Fruit fly (Drosophila melanogaster) whole organism, embryonic: ENCODE measurements around the gene CG10874.

Experiments
- Awh ChIP-seq: fragments of 200-800 bp; sonication (Bioruptor generic); IDR thresholded peaks from 2 replicates; pipeline ENCODE4, ENCODE4 v1.3.6; 2022; ENCODE audit warnings: missing biosample characterization, missing genetic modification characterization
- BtbVII ChIP-seq: fragments of 200-800 bp; sonication (Bioruptor generic); optimal IDR thresholded peaks from 3 replicates; lab custom pipeline; 2017; ENCODE audit warnings: missing biosample characterization, mild to moderate bottlenecking, missing genetic modification characterization
- CG10147 ChIP-seq: fragments of 200-800 bp; sonication (Bioruptor generic); optimal IDR thresholded peaks from 2 replicates; lab custom pipeline; 2019; ENCODE audit warnings: missing biosample characterization, mild to moderate bottlenecking, missing genetic modification characterization, moderate library complexity
- CG10543 ChIP-seq: fragments of 200-800 bp; sonication (Bioruptor generic); optimal IDR thresholded peaks from 3 replicates; lab custom pipeline; 2017; ENCODE audit warnings: missing biosample characterization, mild to moderate bottlenecking, missing genetic modification characterization, moderate library complexity
- CG12071 ChIP-seq: fragments of 200-800 bp; sonication (Bioruptor generic); optimal IDR thresholded peaks from 3 replicates; lab custom pipeline; 2018; ENCODE audit warnings: missing biosample characterization, mild to moderate bottlenecking, missing genetic modification characterization
- CG1233 ChIP-seq: fragments of 200-800 bp; sonication (Bioruptor generic); optimal IDR thresholded peaks from 4 replicates; lab custom pipeline; 2018; ENCODE audit warnings: missing biosample characterization, mild to moderate bottlenecking, missing genetic modification characterization
- CG12744 ChIP-seq: fragments of 200-800 bp; sonication (Bioruptor generic); optimal IDR thresholded peaks from 2 replicates; lab custom pipeline; 2016; ENCODE audit warnings: missing biosample characterization, missing genetic modification characterization
- CG14667 ChIP-seq: fragments of 200-800 bp; sonication (Bioruptor generic); IDR thresholded peaks from 2 replicates; pipeline ENCODE4 v1.3.6; 2022; ENCODE audit warnings: missing biosample characterization, missing genetic modification characterization
- CG15073 ChIP-seq: fragments of 200-800 bp; sonication (Bioruptor generic); optimal IDR thresholded peaks from 2 replicates; lab custom pipeline; 2016; ENCODE audit warnings: missing biosample characterization, missing genetic modification characterization
- CG18262 ChIP-seq: fragments of 200-800 bp; optimal IDR thresholded peaks from 3 replicates; lab custom pipeline; 2019; ENCODE audit warnings: missing biosample characterization, mild to moderate bottlenecking, missing genetic modification characterization, moderate library complexity
- CG2889 ChIP-seq: fragments of 200-800 bp; sonication (Bioruptor generic); IDR thresholded peaks from 3 replicates; pipeline ENCODE4 v1.3.6; 2022; ENCODE audit warnings: missing biosample characterization, missing genetic modification characterization
- CG4820 ChIP-seq: fragments of 200-800 bp; sonication (Bioruptor generic); optimal IDR thresholded peaks from 3 replicates; lab custom pipeline; 2016; ENCODE audit warnings: missing biosample characterization, missing genetic modification characterization
- CG7556 ChIP-seq: fragments of 200-800 bp; sonication (Bioruptor generic); optimal IDR thresholded peaks from 2 replicates; lab custom pipeline; 2017; ENCODE audit warnings: missing biosample characterization, mild to moderate bottlenecking, missing genetic modification characterization
- CG8290 ChIP-seq, 3 experiments: fragments of 200-800 bp; sonication (Bioruptor generic); optimal IDR thresholded peaks; 2 replicates each; lab custom pipeline; 2016 to 2019; ENCODE audit warnings: missing biosample characterization in 3 of 3, missing genetic modification characterization in 3 of 3, mild to moderate bottlenecking in 2 of 3, moderate library complexity in 1 of 3
- CG8924 ChIP-seq: fragments of 200-800 bp; optimal IDR thresholded peaks from 3 replicates; lab custom pipeline; 2019; ENCODE audit warnings: missing biosample characterization, mild to moderate bottlenecking, missing genetic modification characterization, moderate library complexity
- CG8944 ChIP-seq: fragments of 200-800 bp; sonication (Bioruptor generic); optimal IDR thresholded peaks from 3 replicates; lab custom pipeline; 2016; ENCODE audit warnings: missing biosample characterization, missing genetic modification characterization
- CG9797 ChIP-seq: fragments of 200-800 bp; sonication (Bioruptor generic); optimal IDR thresholded peaks from 3 replicates; lab custom pipeline; 2018; ENCODE audit warnings: missing biosample characterization, mild to moderate bottlenecking, missing genetic modification characterization
- CG9876 ChIP-seq: fragments of 200-800 bp; sonication (Bioruptor generic); optimal IDR thresholded peaks from 2 replicates; lab custom pipeline; 2016; ENCODE audit warnings: missing biosample characterization, missing genetic modification characterization
- CHES-1-like ChIP-seq: fragments of 200-800 bp; sonication (Bioruptor generic); optimal IDR thresholded peaks from 2 replicates; lab custom pipeline; 2016; ENCODE audit warnings: missing biosample characterization, missing genetic modification characterization
- Camta ChIP-seq: fragments of 200-800 bp; sonication (Bioruptor generic); optimal IDR thresholded peaks from 2 replicates; lab custom pipeline; 2016; ENCODE audit warnings: missing biosample characterization, missing genetic modification characterization
- Dek ChIP-seq: fragments of 200-800 bp; sonication (Bioruptor generic); optimal IDR thresholded peaks from 3 replicates; lab custom pipeline; 2019; ENCODE audit warnings: missing biosample characterization, mild to moderate bottlenecking, missing genetic modification characterization, moderate library complexity
- E2f1 ChIP-seq: fragments of 200-800 bp; sonication (Bioruptor generic); IDR thresholded peaks from 2 replicates; pipeline ENCODE4 v1.3.6; 2022; ENCODE audit warnings: missing biosample characterization, missing genetic modification characterization
- Ets97D ChIP-seq: fragments of 200-800 bp; sonication (Bioruptor generic); optimal IDR thresholded peaks from 3 replicates; lab custom pipeline; 2016; ENCODE audit warnings: missing biosample characterization, missing genetic modification characterization
- Lim3 ChIP-seq: fragments of 200-800 bp; sonication (Bioruptor generic); IDR thresholded peaks from 2 replicates; pipeline ENCODE4 v1.3.6; 2022; ENCODE audit warnings: missing biosample characterization, missing genetic modification characterization
- NFAT ChIP-seq: fragments of 200-800 bp; sonication (Bioruptor generic); IDR thresholded peaks from 2 replicates; pipeline ENCODE4 v1.3.6; 2022; ENCODE audit warnings: missing biosample characterization, missing genetic modification characterization
- Rfx ChIP-seq: fragments of 200-800 bp; sonication (Bioruptor generic); IDR thresholded peaks from 2 replicates; pipeline ENCODE4 v1.3.6; 2022; ENCODE audit warnings: missing biosample characterization, missing genetic modification characterization
- Rx ChIP-seq: fragments of 200-800 bp; sonication (Bioruptor generic); IDR thresholded peaks from 2 replicates; pipeline ENCODE4 v1.3.6; 2022; ENCODE audit warnings: missing biosample characterization, missing genetic modification characterization
- Vsx1 ChIP-seq: fragments of 200-800 bp; sonication (Bioruptor generic); optimal IDR thresholded peaks from 2 replicates; lab custom pipeline; 2017; ENCODE audit warnings: missing biosample characterization, mild to moderate bottlenecking, missing genetic modification characterization, missing genetic modification reagents
- al ChIP-seq: fragments of 200-800 bp; sonication (Bioruptor generic); IDR thresholded peaks from 2 replicates; pipeline ENCODE4 v1.3.6; 2022; ENCODE audit warnings: missing biosample characterization, missing genetic modification characterization
- cad ChIP-seq: fragments of >200 bp; optimal IDR thresholded peaks from 2 replicates; lab custom pipeline; 2017; ENCODE audit warnings: missing biosample characterization, missing genetic modification characterization
- cato ChIP-seq: fragments of 200-800 bp; sonication (Bioruptor generic); optimal IDR thresholded peaks from 2 replicates; lab custom pipeline; 2016; ENCODE audit warnings: missing biosample characterization, missing genetic modification characterization, borderline replicate concordance
- corto ChIP-seq: fragments of 200-800 bp; sonication (Bioruptor generic); optimal IDR thresholded peaks from 2 replicates; lab custom pipeline; 2016; ENCODE audit warnings: missing biosample characterization, mild to moderate bottlenecking, missing genetic modification characterization, moderate library complexity
- croc ChIP-seq: fragments of 200-800 bp; sonication (Bioruptor generic); conservative IDR thresholded peaks from 3 replicates; pipeline ENCODE4 v1.3.6; 2022; ENCODE audit warnings: missing biosample characterization, missing genetic modification characterization
- grau ChIP-seq: fragments of 200-800 bp; optimal IDR thresholded peaks from 3 replicates; lab custom pipeline; 2019; ENCODE audit warnings: missing biosample characterization, mild to moderate bottlenecking, missing genetic modification characterization, moderate library complexity
- grn ChIP-seq: fragments of 200-800 bp; sonication (Bioruptor generic); optimal IDR thresholded peaks from 3 replicates; lab custom pipeline; 2017; ENCODE audit warnings: missing biosample characterization, missing genetic modification characterization
- kah ChIP-seq: fragments of 200-800 bp; sonication (Bioruptor generic); optimal IDR thresholded peaks from 2 replicates; lab custom pipeline; 2018; ENCODE audit warnings: missing biosample characterization, mild to moderate bottlenecking, missing genetic modification characterization
- kay ChIP-seq: fragments of 200-800 bp; sonication (Bioruptor generic); optimal IDR thresholded peaks from 2 replicates; lab custom pipeline; 2016; ENCODE audit warnings: missing biosample characterization, missing genetic modification characterization
- maf-S ChIP-seq: fragments of 200-800 bp; sonication (Bioruptor generic); optimal IDR thresholded peaks from 2 replicates; lab custom pipeline; 2016; ENCODE audit warnings: missing biosample characterization, missing genetic modification characterization
- mld ChIP-seq: fragments of 200-800 bp; sonication (Bioruptor generic); IDR thresholded peaks from 3 replicates; pipeline ENCODE4 v1.3.6; 2022; ENCODE audit warnings: missing biosample characterization, missing genetic modification characterization; ENCODE audit not compliant: partially characterized antibody
- onecut ChIP-seq: fragments of 200-800 bp; sonication (Bioruptor generic); IDR thresholded peaks from 2 replicates; pipeline ENCODE4 v1.3.6; 2022; ENCODE audit warnings: missing biosample characterization, missing genetic modification characterization
- pan ChIP-seq, 4 experiments: fragments of >200 bp in 3 of 4; fragments of 200-800 bp in 1 of 4; sonication (Bioruptor generic) in 1 of 4; optimal IDR thresholded peaks in 3 of 4; IDR thresholded peaks in 1 of 4; 2 replicates each; pipeline versions ENCODE4 v1.3.6 to Lab custom; 2017 to 2022; ENCODE audit warnings: missing biosample characterization in 2 of 4, missing genetic modification characterization in 2 of 4, mixed read lengths in 1 of 4
- pb ChIP-seq: fragments of 200-800 bp; sonication (Bioruptor generic); optimal IDR thresholded peaks from 3 replicates; lab custom pipeline; 2016; ENCODE audit warnings: missing biosample characterization, missing genetic modification characterization
- pfk ChIP-seq: fragments of 200-800 bp; sonication (Bioruptor generic); optimal IDR thresholded peaks from 2 replicates; lab custom pipeline; 2018; ENCODE audit warnings: missing biosample characterization, mild to moderate bottlenecking, missing genetic modification characterization, moderate library complexity
- sna ChIP-seq: fragments of 200-800 bp; sonication (Bioruptor generic); IDR thresholded peaks from 2 replicates; pipeline ENCODE4 v1.3.6; 2022; ENCODE audit warnings: missing biosample characterization, missing genetic modification characterization; ENCODE audit not compliant: partially characterized antibody
- tll ChIP-seq, 2 experiments: fragments of 200-800 bp in 1 of 2; fragments of >200 bp in 1 of 2; sonication (Bioruptor generic) in 1 of 2; optimal IDR thresholded peaks; 2 replicates each; lab custom pipeline; 2017 to 2019; ENCODE audit warnings: missing biosample characterization in 2 of 2, missing genetic modification characterization in 2 of 2, mild to moderate bottlenecking in 1 of 2, moderate library complexity in 1 of 2
- vvl ChIP-seq: fragments of 200-800 bp; sonication (Bioruptor generic); IDR thresholded peaks from 2 replicates; pipeline ENCODE4 v1.3.6; 2022; ENCODE audit warnings: missing biosample characterization, missing genetic modification characterization
- wor ChIP-seq: fragments of 200-800 bp; sonication (Bioruptor generic); IDR thresholded peaks from 2 replicates; pipeline ENCODE4 v1.3.6; 2022; ENCODE audit warnings: missing biosample characterization, missing genetic modification characterization
- zen2 ChIP-seq: fragments of 200-800 bp; sonication (Bioruptor generic); IDR thresholded peaks from 3 replicates; pipeline ENCODE4 v1.3.6; 2022; ENCODE audit warnings: missing biosample characterization, missing genetic modification characterization; ENCODE audit not compliant: partially characterized antibody

The CG10874 gene

dm6 chr2L:2196590-2197474, 4.6 kb upstream of the CG10874 start (continued):
- peak; percentile 72 for TF ChIP-seq CG18262
- TF ChIP-seq CG8290 (GFP tag; optimal IDR thresholded peaks at IDR 0.05; lab: Kevin White, UChicago): no peak
- peak; percentile 63 to 89 for TF ChIP-seq CG8290 (tag; optimal IDR thresholded peaks at IDR 0.05; lab: Kevin White, UChicago)
- TF ChIP-seq Camta: no peak
- TF ChIP-seq Lim3 (GFP tag; lab: Robert Waterston, UW): no peak
- no peak for TF ChIP-seq CG9797 (GFP tag; lab: Kevin White, UChicago)
- TF ChIP-seq Vsx1: peak; percentile 98
- peak; percentile 24 for TF ChIP-seq pfk (GFP tag; lab: Kevin White, UChicago)
- TF ChIP-seq sna (GFP tag; lab: Robert Waterston, UW): no peak
- no peak for TF ChIP-seq Rx (GFP tag; lab: Robert Waterston, UW)
- no peak for TF ChIP-seq al (GFP tag; lab: Robert Waterston, UW)
- TF ChIP-seq CG14667 (GFP tag; lab: Robert Waterston, UW): no peak
- TF ChIP-seq CG10147 (GFP tag; lab: Kevin White, UChicago): peak; percentile 26
- TF ChIP-seq maf-S (GFP tag; lab: Kevin White, UChicago): no peak
- TF ChIP-seq CG2889 (GFP tag; lab: Robert Waterston, UW): no peak
- peak; percentile 68 for TF ChIP-seq grau (tag; lab: Kevin White, UChicago)
- TF ChIP-seq Dek: peak; percentile 56
- TF ChIP-seq tll (GFP tag; optimal IDR thresholded peaks at IDR 0.05; lab: Kevin White, UChicago): peak in 1 of 2 experiments; percentile 61
- TF ChIP-seq kay: no peak
- no peak for TF ChIP-seq E2f1 (GFP tag; lab: Robert Waterston, UW)
- TF ChIP-seq CG4820 (GFP tag; lab: Kevin White, UChicago): peak; percentile 51
- TF ChIP-seq grn (GFP tag; lab: Kevin White, UChicago): no peak
- peak; percentile 3 for TF ChIP-seq CHES-1-like (GFP tag; lab: Kevin White, UChicago)
- peak; percentile 78 for TF ChIP-seq BtbVII (GFP tag; lab: Kevin White, UChicago)
- peak; percentile 72 for TF ChIP-seq CG7556 (GFP tag; lab: Kevin White, UChicago)
- TF ChIP-seq wor (GFP tag; lab: Robert Waterston, UW): no peak
- TF ChIP-seq zen2 (GFP tag; lab: Robert Waterston, UW): no peak
- TF ChIP-seq pan (optimal IDR thresholded peaks at IDR 0.05; lab: Kevin White, UChicago): no peak
- no peak for TF ChIP-seq pan (GFP tag; optimal IDR thresholded peaks at IDR 0.05 in 1 of 2, IDR thresholded peaks at IDR 0.05 in 1 of 2)
- no peak for TF ChIP-seq CG15073 (GFP tag; lab: Kevin White, UChicago)
- peak; percentile 47 for TF ChIP-seq CG12744 (GFP tag; lab: Kevin White, UChicago)
- TF ChIP-seq Ets97D (GFP tag; lab: Kevin White, UChicago): no peak
- TF ChIP-seq NFAT (GFP tag; lab: Robert Waterston, UW): no peak
- no peak for TF ChIP-seq CG9876 (GFP tag; lab: Kevin White, UChicago)
- no peak for TF ChIP-seq croc
- peak; percentile 50 for TF ChIP-seq onecut (GFP tag; lab: Robert Waterston, UW)
- peak; percentile 96 for TF ChIP-seq CG10543 (GFP tag; lab: Kevin White, UChicago)
- TF ChIP-seq kah: peak; percentile 69
- TF ChIP-seq Rfx: no peak
- peak; percentile 48 for TF ChIP-seq CG12071 (GFP tag; lab: Kevin White, UChicago)
- TF ChIP-seq corto (GFP tag; lab: Kevin White, UChicago): peak; percentile 2
- no peak for TF ChIP-seq cato (GFP tag; lab: Kevin White, UChicago)
- TF ChIP-seq CG8944 (GFP tag; lab: Kevin White, UChicago): no peak
- TF ChIP-seq cad (GFP tag; lab: Kevin White, UChicago): no peak
- peak; percentile 35 for TF ChIP-seq CG8924 (tag; lab: Kevin White, UChicago)
- TF ChIP-seq mld: no peak
- TF ChIP-seq pb: peak; percentile 53
- peak; percentile 29 for TF ChIP-seq CG1233
- TF ChIP-seq vvl (GFP tag; lab: Robert Waterston, UW): no peak
- no peak for TF ChIP-seq Awh
